Fruit fly (Drosophila melanogaster): ENCODE data around the gene CG9044.

DNA sequence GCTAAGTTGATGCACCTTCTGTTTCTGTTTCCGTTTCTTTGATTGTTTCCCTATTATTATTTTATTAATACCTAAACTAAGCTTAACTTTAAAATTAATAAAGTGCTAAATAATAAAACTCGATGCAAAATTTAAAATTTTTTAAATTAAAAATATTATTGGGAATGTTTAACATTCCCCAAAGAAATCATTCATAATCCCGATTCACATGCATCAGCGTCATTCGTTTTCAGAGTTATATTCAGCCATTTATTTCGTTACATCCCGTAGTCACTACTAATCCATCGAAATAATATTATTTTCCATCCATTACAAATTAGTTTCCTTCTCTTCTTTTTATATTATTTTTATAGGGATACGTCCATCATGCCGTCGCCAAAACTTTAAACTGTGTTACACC, 1.7 kb upstream of the CG9044 start:
- no peak for TF ChIP-seq CTCF (optimal IDR thresholded peaks at IDR 0.05)
- TF ChIP-seq CG8478 (optimal IDR thresholded peaks at IDR 0.05): no peak

Data from S2 (cell line).